Worm (Caenorhabditis elegans): ENCODE data around the gene nspe-6.
"Not testable (repeated sequence)": the region's sequence is repeated elsewhere in the genome, so short reads cannot be mapped to it uniquely, and the experiment has no call there.

nspe-6 gene

DNA sequence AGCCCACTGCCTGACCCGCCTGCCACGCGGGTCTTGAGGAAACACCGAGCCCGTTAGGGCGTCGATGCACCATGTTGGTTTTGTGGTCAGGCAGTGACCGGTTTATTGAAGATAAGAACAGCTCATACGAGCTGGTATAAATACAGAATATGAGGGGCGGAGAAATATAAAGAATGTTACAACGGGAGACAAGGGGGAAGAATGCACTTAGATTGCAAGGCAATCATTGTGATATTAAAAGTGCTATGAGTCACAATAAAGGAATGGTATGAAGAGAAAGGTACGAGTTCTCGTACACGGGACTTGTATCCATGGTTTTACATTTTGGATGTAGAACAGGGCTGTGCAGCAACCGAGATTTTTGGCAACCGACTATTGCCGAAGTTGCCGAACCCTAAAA, 8.5 kb upstream of the nspe-6 start, which contains the start of gene Y38E10A.14:
TSS of gene Y38E10A.14 (minus strand) at position 101 of the 400 bp plus-strand sequence.
- not testable (repeated sequence) for TF ChIP-seq ceh-18, ztf-16, ets-4 (tag; optimal IDR thresholded peaks at IDR 0.05)

DNA sequence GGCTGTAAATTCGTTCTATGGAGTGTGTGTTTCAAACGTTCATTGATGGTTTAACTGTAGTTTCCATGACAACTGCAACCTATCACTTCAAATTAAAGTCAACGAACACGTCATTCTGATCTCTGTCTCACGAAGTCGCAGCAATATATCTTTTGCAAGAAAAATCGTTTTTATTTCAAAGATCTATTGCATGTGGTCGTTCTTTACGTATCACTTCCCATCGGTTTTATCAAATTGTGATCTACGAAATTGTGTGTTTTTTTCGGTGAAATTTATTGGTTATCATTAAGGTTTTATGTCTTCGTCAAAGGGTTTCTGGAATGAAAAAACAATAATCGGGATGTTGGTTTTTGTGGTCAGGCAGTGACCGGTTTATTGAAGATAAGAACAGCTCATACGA, 6.9 kb upstream of the nspe-6 start:
- TF ChIP-seq dve-1 (tag; optimal IDR thresholded peaks at IDR 0.05): no peak
- TF ChIP-seq sdc-2 (tag; optimal IDR thresholded peaks at IDR 0.05): no peak
- TF ChIP-seq ceh-48 (tag; optimal IDR thresholded peaks at IDR 0.05): no peak
- TF ChIP-seq hlh-6 (tag; optimal IDR thresholded peaks at IDR 0.05): no peak
- no peak for TF ChIP-seq lin-11 (tag; optimal IDR thresholded peaks at IDR 0.05)
- TF ChIP-seq ceh-19 (GFP tag; optimal IDR thresholded peaks at IDR 0.05): no peak
- no peak for TF ChIP-seq ttx-3 (tag; optimal IDR thresholded peaks at IDR 0.05)
- TF ChIP-seq nhr-11 (tag; optimal IDR thresholded peaks at IDR 0.05): no peak
- TF ChIP-seq ceh-22 (tag; optimal IDR thresholded peaks at IDR 0.05): no peak
- TF ChIP-seq pag-3 (tag; optimal IDR thresholded peaks at IDR 0.05; ENCODE audit: borderline replicate concordance): no peak
- TF ChIP-seq ceh-31 (tag; optimal IDR thresholded peaks at IDR 0.05): no peak
- no peak for TF ChIP-seq zip-5 (tag; optimal IDR thresholded peaks at IDR 0.05)
- TF ChIP-seq ama-1 (optimal IDR thresholded peaks at IDR 0.05): no peak
- TF ChIP-seq npax-4 (tag; optimal IDR thresholded peaks at IDR 0.05): no peak

DNA sequence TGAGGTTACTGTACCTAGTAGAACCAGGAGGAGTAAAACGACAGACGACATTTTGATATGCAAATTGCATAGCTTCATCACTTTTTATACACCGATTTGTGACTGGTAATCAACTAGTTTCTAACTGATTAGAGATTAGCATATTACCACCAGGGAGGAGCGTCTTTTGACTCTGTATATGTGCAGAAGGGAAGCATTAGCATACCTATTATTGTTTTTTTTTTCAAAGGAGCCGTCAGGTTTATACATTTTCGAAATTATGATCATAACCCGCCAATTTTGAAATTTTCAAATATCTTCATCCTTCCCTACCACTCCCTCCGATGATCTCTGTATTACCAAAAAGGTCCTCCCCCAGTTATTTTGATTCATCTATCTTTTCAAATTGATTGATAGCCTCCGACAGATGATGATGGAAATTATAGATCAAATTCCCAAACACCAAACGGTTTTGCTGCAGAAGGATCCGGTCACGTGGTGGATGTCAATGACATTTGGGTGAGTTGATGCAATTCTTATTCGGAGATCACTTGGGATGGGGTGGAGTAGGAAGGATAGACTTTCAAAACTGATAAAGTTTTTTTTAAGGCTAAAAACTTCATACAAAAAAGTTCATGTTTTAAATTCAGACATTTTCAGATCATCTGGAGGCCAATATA, 6.1 kb upstream of the nspe-6 start, which contains the start of gene nspe-8:
TSS of gene nspe-8 (minus strand) at position 51 of the 659 bp plus-strand sequence.
- TF ChIP-seq dmd-4 (tag; optimal IDR thresholded peaks at IDR 0.05; ENCODE audit: borderline replicate concordance): no peak
- TF ChIP-seq nfya-1 (tag; optimal IDR thresholded peaks at IDR 0.05): no peak
- no peak for TF ChIP-seq fkh-6 (tag; optimal IDR thresholded peaks at IDR 0.05)
- no peak for TF ChIP-seq sox-4 (tag; optimal IDR thresholded peaks at IDR 0.05)
- no peak for TF ChIP-seq mec-3 (tag; optimal IDR thresholded peaks at IDR 0.05; ENCODE audit: borderline replicate concordance)
- no peak for TF ChIP-seq nhr-11 (tag; optimal IDR thresholded peaks at IDR 0.05)
- no peak for TF ChIP-seq unc-3 (GFP tag; conservative IDR thresholded peaks at IDR 0.05)
- TF ChIP-seq unc-3 (tag; optimal IDR thresholded peaks at IDR 0.05): no peak
- no peak for TF ChIP-seq syd-9 (tag; optimal IDR thresholded peaks at IDR 0.05)
- TF ChIP-seq ceh-9 (tag; optimal IDR thresholded peaks at IDR 0.05): no peak
- no peak for TF ChIP-seq unc-42 (tag; optimal IDR thresholded peaks at IDR 0.05)
- TF ChIP-seq C38D4.7 (GFP tag; optimal IDR thresholded peaks at IDR 0.05): no peak
- TF ChIP-seq sdc-2 (tag; optimal IDR thresholded peaks at IDR 0.05): no peak
- no peak for TF ChIP-seq ama-1 (optimal IDR thresholded peaks at IDR 0.05)
- no peak for TF ChIP-seq ceh-45 (GFP tag; IDR thresholded peaks at IDR 0.05)

DNA sequence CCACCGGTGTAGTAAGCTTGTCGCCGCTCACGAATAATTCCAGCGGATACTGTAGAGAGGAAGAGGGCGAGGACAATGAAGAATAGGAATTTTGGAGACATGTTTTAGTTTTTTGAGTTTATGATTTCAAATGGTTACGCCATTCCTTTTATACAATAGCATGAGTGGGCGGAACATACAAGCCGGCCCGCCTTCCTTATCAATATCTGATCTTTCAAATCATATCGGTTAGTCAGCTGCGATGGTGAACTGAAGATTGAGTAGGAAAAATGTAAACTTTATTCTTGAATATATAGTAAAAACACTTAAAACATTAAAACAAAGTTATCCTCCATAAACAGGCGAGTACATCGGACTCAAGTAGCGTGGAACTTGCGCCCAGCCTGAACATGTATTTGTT, 4.8 kb upstream of the nspe-6 start, which contains the start of gene nspe-1:
TSS of gene nspe-1 (minus strand) at position 101 of the 400 bp plus-strand sequence.
- TF ChIP-seq T23F11.4 (GFP tag; optimal IDR thresholded peaks at IDR 0.05): no peak
- no peak for TF ChIP-seq K09A11.1 (tag; optimal IDR thresholded peaks at IDR 0.05; ENCODE audit: insufficient read depth)
- TF ChIP-seq ceh-6 (GFP tag; optimal IDR thresholded peaks at IDR 0.05): no peak
- no peak for TF ChIP-seq lim-6 (tag; optimal IDR thresholded peaks at IDR 0.05)
- TF ChIP-seq dmd-4 (tag; optimal IDR thresholded peaks at IDR 0.05; ENCODE audit: borderline replicate concordance): no peak
- no peak for TF ChIP-seq F13H6.1 (tag; optimal IDR thresholded peaks at IDR 0.05)
- no peak for TF ChIP-seq hlh-6 (tag; optimal IDR thresholded peaks at IDR 0.05)
- no peak for TF ChIP-seq unc-86 (tag; optimal IDR thresholded peaks at IDR 0.05)
- TF ChIP-seq C38D4.7 (GFP tag; optimal IDR thresholded peaks at IDR 0.05): no peak
- TF ChIP-seq pros-1 (tag; optimal IDR thresholded peaks at IDR 0.05): no peak
- no peak for TF ChIP-seq lin-11 (tag; optimal IDR thresholded peaks at IDR 0.05)
- no peak for TF ChIP-seq C08G9.2 (tag; optimal IDR thresholded peaks at IDR 0.05)
- no peak for TF ChIP-seq sox-4 (tag; optimal IDR thresholded peaks at IDR 0.05)
- no peak for TF ChIP-seq hlh-15 (tag; optimal IDR thresholded peaks at IDR 0.05)

All from whole organism, late embryonic.